Fruit fly (Drosophila melanogaster): ENCODE data around the gene CG6041.

DNA sequence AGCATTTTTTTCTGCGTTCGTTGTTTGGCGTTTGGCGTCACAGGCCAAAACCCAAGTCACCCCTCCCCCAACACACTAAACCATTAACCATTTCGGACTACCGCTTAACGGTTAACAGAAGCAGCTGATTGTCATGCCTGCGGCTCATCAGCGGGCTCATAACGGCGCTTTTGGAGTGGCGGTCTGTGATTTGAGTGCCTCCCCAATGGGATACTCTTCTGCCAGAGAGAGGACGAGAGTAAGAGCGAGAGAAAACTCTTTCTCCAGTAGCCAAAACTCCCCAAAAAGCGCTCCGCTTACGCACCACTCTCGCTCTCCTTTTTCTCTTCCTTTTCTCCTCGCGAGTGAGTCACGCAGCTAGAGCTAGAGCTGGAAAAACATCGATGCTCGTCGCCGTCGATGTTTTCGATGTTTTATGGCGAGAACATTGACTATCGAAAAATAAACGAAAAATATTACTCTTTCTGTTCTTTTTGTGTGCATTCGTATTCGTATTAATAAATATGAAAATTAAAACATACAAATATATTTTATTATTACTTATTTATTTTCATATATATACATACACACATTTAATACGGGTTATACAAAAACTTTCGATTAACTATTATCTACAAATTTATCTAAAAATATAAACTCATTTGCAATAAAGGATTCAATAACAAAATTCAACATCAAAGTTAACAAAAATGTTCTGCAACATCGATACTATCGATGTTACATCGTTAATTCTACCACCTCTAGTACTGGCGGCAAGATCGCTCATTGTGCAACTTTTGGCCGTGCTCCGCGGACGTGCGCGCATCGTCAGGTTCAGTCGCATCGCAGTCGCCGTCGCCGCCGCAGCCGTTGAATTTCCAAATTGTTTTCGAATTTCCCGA lies 17.8 kb downstream of the CG6041 start, which contains the start of gene Grip:
- TF ChIP-seq HLH106 (tag; optimal IDR thresholded peaks at IDR 0.05): peak; percentile 26
- TF ChIP-seq lola (GFP tag; optimal IDR thresholded peaks at IDR 0.05): no peak

Data from whole organism, wandering third instar larva.